Fruit fly (Drosophila melanogaster) whole organism, embryonic: Measurements from ENCODE around the gene Ir31a.

Source experiments
- CG13894 ChIP-seq: fragments of 200-800 bp; sonication (Bioruptor generic); optimal IDR thresholded peaks from 3 replicates; lab custom pipeline; 2018; ENCODE audit warnings: missing biosample characterization, mild to moderate bottlenecking, missing genetic modification characterization, moderate library complexity
- CG6854 ChIP-seq: fragments of 200-800 bp; sonication (Bioruptor generic); optimal IDR thresholded peaks from 3 replicates; lab custom pipeline; 2017; ENCODE audit warnings: missing biosample characterization, mild to moderate bottlenecking, missing genetic modification characterization
- Poxn ChIP-seq: fragments of 200-800 bp; sonication (Bioruptor generic); IDR thresholded peaks from 2 replicates; pipeline ENCODE4 v1.3.6; 2022; ENCODE audit warnings: missing biosample characterization, missing genetic modification characterization
- ftz-f1 ChIP-seq: fragments of 200-800 bp; sonication (Bioruptor generic); optimal IDR thresholded peaks from 2 replicates; lab custom pipeline; 2016; ENCODE audit warnings: missing biosample characterization, missing genetic modification characterization
- sr ChIP-seq: fragments of 200-800 bp; sonication (Bioruptor generic); IDR thresholded peaks from 3 replicates; pipeline ENCODE4 v1.3.6; 2022; ENCODE audit warnings: missing biosample characterization, missing genetic modification characterization

DNA sequence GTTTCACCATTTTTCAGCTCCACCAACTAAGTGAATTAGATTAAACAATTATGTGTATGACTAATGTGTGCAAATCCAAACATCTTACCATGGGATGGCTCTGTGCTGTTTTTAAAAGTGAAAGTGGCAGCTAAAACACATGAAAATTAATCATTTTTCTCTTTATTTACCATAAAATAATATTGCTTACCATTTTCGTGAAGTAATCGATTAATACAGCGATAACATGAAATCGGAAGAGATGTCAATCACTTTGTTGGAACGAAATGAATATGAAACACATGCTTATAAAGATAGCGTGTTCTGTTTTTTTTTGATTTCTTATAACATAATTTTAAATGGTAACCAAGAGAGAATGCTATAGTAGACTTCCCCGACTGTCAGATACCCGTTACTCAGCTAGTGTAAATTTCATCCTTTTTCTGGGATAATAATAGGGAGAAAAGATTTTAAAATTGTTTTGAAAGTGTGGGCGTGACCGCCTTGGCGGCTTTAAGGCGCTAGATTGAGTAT is 1.5 kb upstream of the Ir31a start:
- TF ChIP-seq ftz-f1 = no peak
- no peak for TF ChIP-seq sr (GFP tag; lab: Robert Waterston, UW)
- TF ChIP-seq CG13894 (tag; lab: Kevin White, UChicago) = no peak
- no peak for TF ChIP-seq Poxn
- no peak for TF ChIP-seq CG6854
